Worm (Caenorhabditis elegans): ENCODE measurements around the gene nsy-4.

- no peak for TF ChIP-seq nhr-237 (tag; optimal IDR thresholded peaks at IDR 0.05)
- no peak for TF ChIP-seq elt-3 (tag; optimal IDR thresholded peaks at IDR 0.05)
- TF ChIP-seq unc-39 (tag; optimal IDR thresholded peaks at IDR 0.05): no peak
- TF ChIP-seq ztf-11 (tag; optimal IDR thresholded peaks at IDR 0.05): no peak
These were observed 38.5 kb upstream of the nsy-4 start for ce11 chrIV:2284462-2285047.

All from whole organism, mixed stage, embryonic.